Fruit fly (Drosophila melanogaster): ENCODE measurements around the gene CG32982.
A peak's percentile ranks its signal among the peaks of the same experiment; 100 is the strongest.

Gene CG32982

dm6 chr2L:9172866-9173265 is 47.3 kb downstream of the CG32982 start:
- TF ChIP-seq gl (tag; optimal IDR thresholded peaks at IDR 0.05) (no peak), CG9948 (tag; optimal IDR thresholded peaks at IDR 0.05) (no peak), EcR (GFP tag; optimal IDR thresholded peaks at IDR 0.05) (no peak), CG14655 (GFP tag; optimal IDR thresholded peaks at IDR 0.05) (no peak), Pif1A (GFP tag; optimal IDR thresholded peaks at IDR 0.05) (no peak), CG12605 (GFP tag; IDR thresholded peaks at IDR 0.05) (no peak), CG34367 (tag; optimal IDR thresholded peaks at IDR 0.05) (no peak), CG8301 (tag; optimal IDR thresholded peaks at IDR 0.05) (no peak), fd96Ca (GFP tag; IDR thresholded peaks at IDR 0.05) (no peak), Ets98B (GFP tag; IDR thresholded peaks at IDR 0.05) (no peak), Snoo (tag; optimal IDR thresholded peaks at IDR 0.05) (no peak), D1 (tag; optimal IDR thresholded peaks at IDR 0.05) (no peak), rn (GFP tag; IDR thresholded peaks at IDR 0.05) (no peak), CG4496 (GFP tag; IDR thresholded peaks at IDR 0.05) (no peak), CG32121 (GFP tag; IDR thresholded peaks at IDR 0.05) (no peak), CG13204 (GFP tag; optimal IDR thresholded peaks at IDR 0.05) (no peak), CG15710 (tag; optimal IDR thresholded peaks at IDR 0.05) (no peak), CG17806 (tag; optimal IDR thresholded peaks at IDR 0.05) (no peak), Pif1B (GFP tag; optimal IDR thresholded peaks at IDR 0.05) (no peak)

dm6 chr2L:9173343-9173742 is 47.8 kb downstream of the CG32982 start:
- TF ChIP-seq CG32121 (GFP tag; IDR thresholded peaks at IDR 0.05) (no peak), rn (GFP tag; IDR thresholded peaks at IDR 0.05) (no peak), CG15710 (tag; optimal IDR thresholded peaks at IDR 0.05) (no peak), CG4496 (GFP tag; IDR thresholded peaks at IDR 0.05) (no peak), Pif1B (GFP tag; optimal IDR thresholded peaks at IDR 0.05) (no peak), CG9948 (tag; optimal IDR thresholded peaks at IDR 0.05) (no peak), CG8301 (tag; optimal IDR thresholded peaks at IDR 0.05) (no peak), fd96Ca (GFP tag; IDR thresholded peaks at IDR 0.05) (no peak), Snoo (tag; optimal IDR thresholded peaks at IDR 0.05) (no peak), CG34367 (tag; optimal IDR thresholded peaks at IDR 0.05) (no peak), CG14655 (GFP tag; optimal IDR thresholded peaks at IDR 0.05) (no peak), CG13204 (GFP tag; optimal IDR thresholded peaks at IDR 0.05) (no peak)

dm6 chr2L:9173857-9174593 is 48.5 kb downstream of the CG32982 start:
- TF ChIP-seq Ets98B (GFP tag; IDR thresholded peaks at IDR 0.05) (peak; percentile 29; the same call in 1 of the 2 replicates), CG32121 (GFP tag; IDR thresholded peaks at IDR 0.05) (peak; percentile 61), CG13204 (GFP tag; optimal IDR thresholded peaks at IDR 0.05) (no peak)

- TF ChIP-seq Snoo (tag; optimal IDR thresholded peaks at IDR 0.05) (peak; percentile 37), CG15710 (tag; optimal IDR thresholded peaks at IDR 0.05) (peak; percentile 47), CG13204 (GFP tag; optimal IDR thresholded peaks at IDR 0.05) (peak; percentile 70), rn (GFP tag; IDR thresholded peaks at IDR 0.05) (no peak), CG9948 (tag; optimal IDR thresholded peaks at IDR 0.05) (peak; percentile 22), CG12605 (GFP tag; IDR thresholded peaks at IDR 0.05) (peak; percentile 99), Ets98B (GFP tag; IDR thresholded peaks at IDR 0.05) (peak; percentile 98), EcR (GFP tag; optimal IDR thresholded peaks at IDR 0.05) (no peak), CG34367 (tag; optimal IDR thresholded peaks at IDR 0.05) (peak; percentile 42), CG8159 (tag; optimal IDR thresholded peaks at IDR 0.05) (peak; percentile 26), gl (tag; optimal IDR thresholded peaks at IDR 0.05) (peak; percentile 83), CG14655 (GFP tag; optimal IDR thresholded peaks at IDR 0.05) (peak; percentile 71), CG8301 (tag; optimal IDR thresholded peaks at IDR 0.05) (peak; percentile 72), Pif1B (GFP tag; optimal IDR thresholded peaks at IDR 0.05) (peak; percentile 85), CG17806 (tag; optimal IDR thresholded peaks at IDR 0.05) (peak; percentile 29), fd96Ca (GFP tag; IDR thresholded peaks at IDR 0.05) (peak; percentile 97), CG4496 (GFP tag; IDR thresholded peaks at IDR 0.05) (peak; percentile 95), CG32121 (GFP tag; IDR thresholded peaks at IDR 0.05) (peak; percentile 98), Pif1A (GFP tag; optimal IDR thresholded peaks at IDR 0.05) (peak; percentile 77), D1 (tag; optimal IDR thresholded peaks at IDR 0.05) (no peak), CG10348 (GFP tag; IDR thresholded peaks at IDR 0.05) (no peak)
Measured at dm6 chr2L:9175172-9175571, 49.6 kb downstream of the CG32982 start.

dm6 chr2L:9176114-9176553 is 50.6 kb downstream of the CG32982 start:
- TF ChIP-seq EcR (GFP tag; optimal IDR thresholded peaks at IDR 0.05) (peak; percentile 84), CG14655 (GFP tag; optimal IDR thresholded peaks at IDR 0.05) (peak; percentile 42), CG8159 (tag; optimal IDR thresholded peaks at IDR 0.05) (peak; percentile 30), CG15710 (tag; optimal IDR thresholded peaks at IDR 0.05) (peak; percentile 35), CG13204 (GFP tag; optimal IDR thresholded peaks at IDR 0.05) (peak; percentile 44), CG32121 (GFP tag; IDR thresholded peaks at IDR 0.05) (peak; percentile 92), rn (GFP tag; IDR thresholded peaks at IDR 0.05) (no peak), CG8301 (tag; optimal IDR thresholded peaks at IDR 0.05) (peak; percentile 54), gl (tag; optimal IDR thresholded peaks at IDR 0.05) (peak; percentile 76), Pif1A (GFP tag; optimal IDR thresholded peaks at IDR 0.05) (peak; percentile 59), CG34367 (tag; optimal IDR thresholded peaks at IDR 0.05) (peak; percentile 48), CG10348 (GFP tag; IDR thresholded peaks at IDR 0.05) (no peak), Snoo (tag; optimal IDR thresholded peaks at IDR 0.05) (peak; percentile 60), Pif1B (GFP tag; optimal IDR thresholded peaks at IDR 0.05) (peak; percentile 66), Ets98B (GFP tag; IDR thresholded peaks at IDR 0.05) (peak; percentile 89), fd96Ca (GFP tag; IDR thresholded peaks at IDR 0.05) (peak; percentile 89), CG9948 (tag; optimal IDR thresholded peaks at IDR 0.05) (no peak), D1 (tag; optimal IDR thresholded peaks at IDR 0.05) (no peak), CG4496 (GFP tag; IDR thresholded peaks at IDR 0.05) (peak; percentile 88), CG12605 (GFP tag; IDR thresholded peaks at IDR 0.05) (peak; percentile 89), CG17806 (tag; optimal IDR thresholded peaks at IDR 0.05) (peak; percentile 31)
